Fruit fly (Drosophila melanogaster) whole organism, embryonic: ENCODE results near the gene Nmdar2.

Source experiments
- Aef1 ChIP-seq: fragments of 200-800 bp; sonication (Bioruptor generic); IDR thresholded peaks from 3 replicates; pipeline ENCODE4 v1.3.6; 2022; ENCODE audit warnings: missing biosample characterization, missing genetic modification characterization
- BEAF-32 ChIP-seq: fragments of 200-800 bp; sonication (Bioruptor generic); optimal IDR thresholded peaks from 3 replicates; lab custom pipeline; 2017; ENCODE audit warnings: missing biosample characterization, missing genetic modification characterization, mild to moderate bottlenecking, moderate library complexity, missing genetic modification reagents
- CG10267 ChIP-seq: fragments of 200-800 bp; sonication (Bioruptor generic); optimal IDR thresholded peaks from 2 replicates; lab custom pipeline; 2018; ENCODE audit warnings: missing biosample characterization, mild to moderate bottlenecking, missing genetic modification characterization, moderate library complexity
- CG11398 ChIP-seq: fragments of 200-800 bp; sonication (Bioruptor generic); optimal IDR thresholded peaks from 2 replicates; lab custom pipeline; 2016; ENCODE audit warnings: missing biosample characterization, missing genetic modification characterization
- CG11696 ChIP-seq: fragments of 200-800 bp; sonication (Bioruptor generic); IDR thresholded peaks from 2 replicates; pipeline ENCODE4 v1.3.6; 2022; ENCODE audit warnings: missing biosample characterization, missing genetic modification characterization
- CG12155 ChIP-seq: fragments of 200-800 bp; sonication (Bioruptor generic); optimal IDR thresholded peaks from 3 replicates; lab custom pipeline; 2016; ENCODE audit warnings: missing biosample characterization, missing genetic modification characterization
- CG13624 ChIP-seq: fragments of 200-800 bp; sonication (Bioruptor generic); optimal IDR thresholded peaks from 2 replicates; lab custom pipeline; 2016; ENCODE audit warnings: missing biosample characterization, missing genetic modification characterization
- CG14710 ChIP-seq: fragments of 200-800 bp; sonication (Bioruptor generic); optimal IDR thresholded peaks from 3 replicates; lab custom pipeline; 2019; ENCODE audit warnings: missing biosample characterization, mild to moderate bottlenecking, missing genetic modification characterization, moderate library complexity
- CG14965 ChIP-seq: fragments of 200-800 bp; sonication (Bioruptor generic); optimal IDR thresholded peaks from 2 replicates; lab custom pipeline; 2016; ENCODE audit warnings: missing biosample characterization, missing genetic modification characterization, borderline replicate concordance
- CG1792 ChIP-seq: fragments of 200-800 bp; sonication (Bioruptor generic); optimal IDR thresholded peaks from 2 replicates; lab custom pipeline; 2016; ENCODE audit warnings: missing biosample characterization, missing genetic modification characterization
- CG2202 ChIP-seq: fragments of 200-800 bp; sonication (Bioruptor generic); optimal IDR thresholded peaks from 2 replicates; lab custom pipeline; 2018; ENCODE audit warnings: missing biosample characterization, mild to moderate bottlenecking, missing genetic modification characterization
- CG2678 ChIP-seq: fragments of 200-800 bp; sonication (Bioruptor generic); optimal IDR thresholded peaks from 3 replicates; lab custom pipeline; 2019; ENCODE audit warnings: missing biosample characterization, mild to moderate bottlenecking, missing genetic modification characterization, moderate library complexity
- CG34422 ChIP-seq: fragments of 200-800 bp; sonication (Bioruptor generic); IDR thresholded peaks from 3 replicates; pipeline ENCODE4 v1.3.6; 2022; ENCODE audit warnings: missing biosample characterization, missing genetic modification characterization
- CG4424 ChIP-seq: fragments of 200-800 bp; sonication (Bioruptor generic); optimal IDR thresholded peaks from 3 replicates; lab custom pipeline; 2016; ENCODE audit warnings: missing biosample characterization, missing genetic modification characterization
- CG5245 ChIP-seq: fragments of 200-800 bp; sonication (Bioruptor generic); optimal IDR thresholded peaks from 3 replicates; lab custom pipeline; 2016; ENCODE audit warnings: missing biosample characterization, missing genetic modification characterization
- CG5953 ChIP-seq: fragments of 200-800 bp; sonication (Bioruptor generic); IDR thresholded peaks from 2 replicates; pipeline ENCODE4 v1.3.6; 2022; ENCODE audit warnings: missing biosample characterization, missing genetic modification characterization
- CG6765 ChIP-seq: fragments of 200-800 bp; sonication (Bioruptor generic); optimal IDR thresholded peaks from 3 replicates; lab custom pipeline; 2017; ENCODE audit warnings: missing biosample characterization, mild to moderate bottlenecking, missing genetic modification characterization
- CG8388 ChIP-seq: fragments of 200-800 bp; sonication (Bioruptor generic); optimal IDR thresholded peaks from 2 replicates; lab custom pipeline; 2019; ENCODE audit warnings: missing biosample characterization, mild to moderate bottlenecking, missing genetic modification characterization, moderate library complexity
- CTCF ChIP-seq: fragments of 200-800 bp; sonication (Bioruptor generic); optimal IDR thresholded peaks from 2 replicates; lab custom pipeline; 2017; ENCODE audit warnings: missing biosample characterization, mild to moderate bottlenecking, missing genetic modification characterization, moderate library complexity
- Camta ChIP-seq: fragments of 200-800 bp; sonication (Bioruptor generic); optimal IDR thresholded peaks from 2 replicates; lab custom pipeline; 2016; ENCODE audit warnings: missing biosample characterization, missing genetic modification characterization
- Dll ChIP-seq: fragments of 200-800 bp; sonication (Bioruptor generic); IDR thresholded peaks from 4 replicates; pipeline ENCODE4 v1.3.6; 2022; ENCODE audit warnings: missing biosample characterization, missing genetic modification characterization; ENCODE audit not compliant: partially characterized antibody
- HLHmδ ChIP-seq: fragments of 200-800 bp; sonication (Bioruptor generic); optimal IDR thresholded peaks from 2 replicates; lab custom pipeline; 2018; ENCODE audit warnings: missing biosample characterization, mild to moderate bottlenecking, missing genetic modification characterization, moderate library complexity
- HmgZ ChIP-seq: fragments of 200-800 bp; sonication (Bioruptor generic); optimal IDR thresholded peaks from 2 replicates; lab custom pipeline; 2018; ENCODE audit warnings: missing biosample characterization, mild to moderate bottlenecking, missing genetic modification characterization
- Hmr ChIP-seq: fragments of 200-800 bp; sonication (Bioruptor generic); optimal IDR thresholded peaks from 3 replicates; lab custom pipeline; 2017; ENCODE audit warnings: mild to moderate bottlenecking, missing biosample characterization, missing genetic modification reagents, missing genetic modification characterization
- Hr3 ChIP-seq: fragments of 200-800 bp; sonication (Bioruptor generic); optimal IDR thresholded peaks from 3 replicates; lab custom pipeline; 2016; ENCODE audit warnings: missing biosample characterization, missing genetic modification characterization
- MBD-R2 ChIP-seq: fragments of 200-800 bp; sonication (Bioruptor generic); IDR thresholded peaks from 2 replicates; pipeline ENCODE4 v1.3.6; 2022; ENCODE audit warnings: missing biosample characterization, missing genetic modification characterization
- Neu2 ChIP-seq: fragments of 200-800 bp; sonication (Bioruptor generic); optimal IDR thresholded peaks from 3 replicates; lab custom pipeline; 2016; ENCODE audit warnings: missing biosample characterization, missing genetic modification characterization, borderline replicate concordance
- PHDP ChIP-seq: fragments of 200-800 bp; sonication (Bioruptor generic); optimal IDR thresholded peaks from 3 replicates; lab custom pipeline; 2018; ENCODE audit warnings: missing biosample characterization, mild to moderate bottlenecking, missing genetic modification characterization, moderate library complexity
- Rfx ChIP-seq: fragments of 200-800 bp; sonication (Bioruptor generic); IDR thresholded peaks from 2 replicates; pipeline ENCODE4 v1.3.6; 2022; ENCODE audit warnings: missing biosample characterization, missing genetic modification characterization
- Taf1 ChIP-seq: fragments of 200-800 bp; sonication (Bioruptor generic); IDR thresholded peaks from 2 replicates; pipeline ENCODE4 v1.3.6; 2022; ENCODE audit warnings: missing biosample characterization, missing genetic modification characterization
- YL-1 ChIP-seq: fragments of 200-800 bp; sonication (Bioruptor generic); optimal IDR thresholded peaks from 3 replicates; lab custom pipeline; 2017; ENCODE audit warnings: missing biosample characterization, mild to moderate bottlenecking, missing genetic modification characterization
- bab2 ChIP-seq: fragments of 200-800 bp; sonication (Bioruptor generic); optimal IDR thresholded peaks from 2 replicates; lab custom pipeline; 2016; ENCODE audit warnings: missing biosample characterization, missing genetic modification characterization
- chif ChIP-seq, 2 experiments: fragments of 200-800 bp; sonication (Bioruptor generic); optimal IDR thresholded peaks; 3 replicates each; lab custom pipeline; 2016; ENCODE audit warnings: missing biosample characterization in 2 of 2, missing genetic modification characterization in 2 of 2
- chm ChIP-seq: fragments of 200-800 bp; sonication (Bioruptor generic); IDR thresholded peaks from 2 replicates; pipeline ENCODE4 v1.3.6; 2022; ENCODE audit warnings: missing biosample characterization, missing genetic modification characterization
- dysf ChIP-seq: fragments of 200-800 bp; sonication (Bioruptor generic); IDR thresholded peaks from 3 replicates; pipeline ENCODE4 v1.3.6; 2022; ENCODE audit warnings: missing biosample characterization, missing genetic modification characterization
- emc ChIP-seq: fragments of 200-800 bp; sonication (Bioruptor generic); optimal IDR thresholded peaks from 2 replicates; lab custom pipeline; 2016; ENCODE audit warnings: missing biosample characterization, missing genetic modification characterization
- ewg ChIP-seq: fragments of 200-800 bp; sonication (Bioruptor generic); optimal IDR thresholded peaks from 3 replicates; lab custom pipeline; 2017; ENCODE audit warnings: mild to moderate bottlenecking, missing biosample characterization, missing genetic modification reagents, missing genetic modification characterization
- fd64A ChIP-seq: fragments of 200-800 bp; sonication (Bioruptor generic); optimal IDR thresholded peaks from 3 replicates; lab custom pipeline; 2018; ENCODE audit warnings: missing biosample characterization, mild to moderate bottlenecking, missing genetic modification characterization
- gro ChIP-seq: fragments of 200-800 bp; sonication (Bioruptor generic); optimal IDR thresholded peaks from 2 replicates; lab custom pipeline; 2016; ENCODE audit warnings: missing biosample characterization, missing genetic modification characterization
- gsb-n ChIP-seq: fragments of 200-800 bp; sonication (Bioruptor generic); optimal IDR thresholded peaks from 3 replicates; lab custom pipeline; 2018; ENCODE audit warnings: missing biosample characterization, mild to moderate bottlenecking, missing genetic modification characterization
- jumu ChIP-seq: fragments of 200-800 bp; sonication (Bioruptor generic); optimal IDR thresholded peaks from 3 replicates; lab custom pipeline; 2016; ENCODE audit warnings: missing biosample characterization, missing genetic modification characterization
- nerfin-2 ChIP-seq: fragments of 200-800 bp; sonication (Bioruptor generic); IDR thresholded peaks from 2 replicates; pipeline ENCODE4 v1.3.6; 2022; ENCODE audit warnings: missing biosample characterization, missing genetic modification characterization; ENCODE audit not compliant: partially characterized antibody
- nmo ChIP-seq: fragments of 200-800 bp; sonication (Bioruptor generic); optimal IDR thresholded peaks from 2 replicates; lab custom pipeline; 2018; ENCODE audit warnings: missing biosample characterization, mild to moderate bottlenecking, missing genetic modification characterization, moderate library complexity
- p53 ChIP-seq: fragments of 200-800 bp; sonication (Bioruptor generic); optimal IDR thresholded peaks from 2 replicates; lab custom pipeline; 2016; ENCODE audit warnings: missing biosample characterization, missing genetic modification characterization
- sd ChIP-seq: fragments of 200-800 bp; sonication (Bioruptor generic); optimal IDR thresholded peaks from 3 replicates; lab custom pipeline; 2018; ENCODE audit warnings: missing biosample characterization, mild to moderate bottlenecking, missing genetic modification characterization, moderate library complexity
- sens ChIP-seq: fragments of 200-800 bp; sonication (Bioruptor generic); peaks from one replicate; lab custom pipeline; 2016; ENCODE audit warnings: missing biosample characterization, missing genetic modification characterization
- sisA ChIP-seq: fragments of 200-800 bp; sonication (Bioruptor generic); IDR thresholded peaks from 2 replicates; pipeline ENCODE4 v1.3.6; 2022; ENCODE audit warnings: missing biosample characterization, missing genetic modification characterization
- tx ChIP-seq: fragments of 200-800 bp; sonication (Bioruptor generic); optimal IDR thresholded peaks from 2 replicates; lab custom pipeline; 2016; ENCODE audit warnings: missing biosample characterization, missing genetic modification characterization
- zfh1 ChIP-seq: fragments of 200-800 bp; sonication (Bioruptor generic); IDR thresholded peaks from 3 replicates; pipeline ENCODE4 v1.3.6; 2022; ENCODE audit warnings: missing biosample characterization, missing genetic modification characterization

Gene Nmdar2

DNA sequence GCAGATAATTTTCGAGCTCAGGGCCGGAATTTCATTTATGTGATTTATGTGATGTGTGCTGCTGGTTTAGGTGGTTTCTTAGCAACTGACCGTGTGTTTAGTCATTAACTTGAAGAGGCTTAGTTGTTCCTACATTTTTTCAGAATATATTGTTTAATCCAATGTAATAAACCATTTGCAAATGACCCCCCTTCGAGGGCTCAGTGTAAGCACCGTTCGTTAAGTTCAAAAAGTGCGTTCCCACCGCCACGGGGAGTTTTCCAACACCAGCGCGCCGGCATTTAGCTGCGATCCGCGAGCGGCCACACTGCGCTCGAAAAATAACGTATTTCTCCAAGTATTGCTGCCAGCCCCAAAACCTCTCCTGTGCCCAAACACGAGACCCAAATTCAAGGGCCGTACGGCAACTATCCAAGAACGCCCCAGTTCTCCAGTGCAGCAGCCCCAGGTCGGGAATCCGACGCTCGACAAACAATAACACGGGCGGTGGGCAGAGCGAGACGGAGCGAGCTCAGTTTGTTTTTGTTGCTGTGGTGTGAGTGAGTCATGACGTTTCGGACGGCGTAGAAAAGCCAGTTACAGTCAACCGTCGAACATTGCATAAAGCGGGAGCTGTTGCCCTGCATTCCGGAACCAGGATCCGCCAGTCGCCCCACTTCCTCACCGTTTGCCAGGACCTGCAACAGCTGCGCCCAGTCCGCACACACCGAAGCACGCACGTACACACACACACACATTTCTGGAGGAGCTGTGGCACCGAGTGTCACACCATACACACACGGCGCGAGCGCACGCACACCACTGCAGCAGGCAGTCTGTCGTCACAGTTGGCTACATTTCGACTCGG is 29.1 kb downstream of the Nmdar2 start, which contains the start of gene rush (continued):
- TF ChIP-seq p53 (GFP tag; lab: Kevin White, UChicago) (peak; percentile 6), emc (GFP tag; lab: Kevin White, UChicago) (peak; percentile 15), jumu (GFP tag; lab: Kevin White, UChicago) (peak; percentile 15), dysf (GFP tag; lab: Robert Waterston, UW) (0 out of 3 replicates have a peak, but pooled peaks have one; percentile 18), nmo (GFP tag; lab: Kevin White, UChicago) (peak; percentile 5), HmgZ (tag; lab: Kevin White, UChicago) (peak; percentile 26), CG34422 (GFP tag; lab: Robert Waterston, UW) (no peak), CG1792 (peak; percentile 13), sens (GFP tag; lab: Kevin White, UChicago) (peak; percentile 59), gsb-n (tag; lab: Kevin White, UChicago) (no peak), CTCF (GFP tag; lab: Kevin White, UChicago) (no peak), chif (GFP tag; optimal IDR thresholded peaks at IDR 0.05; lab: Kevin White, UChicago) (peak in 1 of 2 experiments; percentile 4), Taf1 (0 out of 2 replicates have a peak, but pooled peaks have one; percentile 11), bab2 (GFP tag; lab: Kevin White, UChicago) (peak; percentile 16), PHDP (tag; lab: Kevin White, UChicago) (peak; percentile 10), chm (GFP tag; lab: Robert Waterston, UW) (0 out of 2 replicates have a peak, but pooled peaks have one; percentile 20), gro (GFP tag; lab: Kevin White, UChicago) (peak; percentile 36), sd (no peak), CG13624 (GFP tag; lab: Kevin White, UChicago) (peak; percentile 3), YL-1 (GFP tag; lab: Kevin White, UChicago) (peak; percentile 61), CG14710 (peak; percentile 43), fd64A (no peak), CG4424 (GFP tag; lab: Kevin White, UChicago) (peak; percentile 22), CG8388 (GFP tag; lab: Kevin White, UChicago) (no peak), Hr3 (GFP tag; lab: Kevin White, UChicago) (peak; percentile 2), CG11696 (GFP tag; lab: Robert Waterston, UW) (0 out of 2 replicates have a peak, but pooled peaks have one; percentile 15), CG6765 (GFP tag; lab: Kevin White, UChicago) (no peak), CG5245 (no peak), MBD-R2 (GFP tag; lab: Robert Waterston, UW) (peak; percentile 69), CG5953 (no peak), CG11398 (no peak), BEAF-32 (peak; percentile 53), Rfx (GFP tag; lab: Robert Waterston, UW) (peak; percentile 70), nerfin-2 (0 out of 2 replicates have a peak, but pooled peaks have one; percentile 18), Camta (no peak), Aef1 (0 out of 3 replicates have a peak, but pooled peaks have one; percentile 21), Neu2 (GFP tag; lab: Kevin White, UChicago) (no peak), tx (GFP tag; lab: Kevin White, UChicago) (no peak), CG2678 (peak; percentile 13), CG10267 (peak; percentile 91), CG2202 (tag; lab: Kevin White, UChicago) (no peak), CG14965 (no peak), zfh1 (0 out of 3 replicates have a peak, but pooled peaks have one; percentile 39), Hmr (peak; percentile 56), ewg (GFP tag; lab: Kevin White, UChicago) (peak; percentile 26), HLHmδ (GFP tag; lab: Kevin White, UChicago) (peak; percentile 53), sisA (GFP tag; lab: Robert Waterston, UW) (peak; percentile 14; the same call in 1 of the 2 replicates), CG12155 (GFP tag; lab: Kevin White, UChicago) (peak; percentile 37), Dll (0 out of 4 replicates have a peak, but pooled peaks have one; percentile 35)
